Worm (Caenorhabditis elegans) whole organism, L2 larva: Measurements from ENCODE around the gene ddo-2.

ENCODE experiments used
- ama-1 ChIP-seq: fragments of 150-350 bp; optimal IDR thresholded peaks from 2 replicates; lab custom pipeline; 2018; ENCODE audit warnings: inconsistent platforms
- nhr-25 ChIP-seq: fragments of 150-350 bp; sonication (generic microtip); optimal IDR thresholded peaks from 3 replicates; lab custom pipeline; 2014; ENCODE audit warnings: missing biosample characterization, missing genetic modification characterization
- unc-55 ChIP-seq: fragments of 150-350 bp; sonication (generic microtip); optimal IDR thresholded peaks from 3 replicates; lab custom pipeline; 2014; ENCODE audit warnings: missing biosample characterization, missing genetic modification reagents, missing genetic modification characterization

DNA sequence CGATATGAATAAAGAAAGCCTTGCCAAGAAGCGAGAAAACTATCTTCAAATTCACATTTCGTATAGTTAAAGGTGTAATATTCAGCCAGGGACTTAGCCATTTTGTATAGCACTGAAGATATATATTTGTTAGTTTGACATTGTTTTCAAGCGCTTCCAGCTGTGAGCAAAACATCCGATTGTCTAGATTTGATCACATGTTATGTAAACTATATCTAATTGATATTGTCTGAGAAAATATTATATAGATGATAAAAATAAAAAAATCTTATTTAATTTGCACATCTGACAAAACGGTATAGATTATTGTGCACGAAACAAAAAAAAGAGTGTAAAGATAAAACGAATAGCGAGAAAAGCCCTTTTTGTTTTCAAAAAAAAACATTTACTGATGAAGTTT, 29.2 kb upstream of the ddo-2 start, which contains the start of gene srh-89:
- TF ChIP-seq ama-1 (no peak), nhr-25 (no peak), unc-55 (GFP tag; lab: Kevin White, UChicago) (no peak)
